Worm (Caenorhabditis elegans) whole organism, L1 larva: ENCODE results near the gene F37A8.1.
A peak's percentile ranks its signal among the peaks of the same experiment; 100 is the strongest.

Experiments
- C04F5.9 ChIP-seq: sonication (generic microtip); optimal IDR thresholded peaks from 2 replicates; lab custom pipeline; 2016; ENCODE audit warnings: missing genetic modification characterization, missing compliant biosample characterization
- F16B12.6 ChIP-seq: fragments of 150-350 bp; optimal IDR thresholded peaks from 2 replicates; lab custom pipeline; 2014; ENCODE audit warnings: missing biosample characterization, missing genetic modification characterization
- aha-1 ChIP-seq: fragments of 150-350 bp; optimal IDR thresholded peaks from 2 replicates; lab custom pipeline; 2014; ENCODE audit warnings: missing biosample characterization, missing genetic modification characterization
- alr-1 ChIP-seq: fragments of 200-800 bp; sonication (Bioruptor generic); optimal IDR thresholded peaks from 2 replicates; lab custom pipeline; 2018; ENCODE audit warnings: borderline replicate concordance, mild to moderate bottlenecking, missing genetic modification characterization, missing compliant biosample characterization
- blmp-1 ChIP-seq: fragments of 150-350 bp; optimal IDR thresholded peaks from 2 replicates; lab custom pipeline; 2014; ENCODE audit warnings: missing biosample characterization, missing genetic modification characterization
- ceh-82 ChIP-seq, 3 experiments: fragments of 150-350 bp in 1 of 3; sonication (generic microtip) in 2 of 3; optimal IDR thresholded peaks; 2 replicates each; lab custom pipeline; 2014 to 2017; ENCODE audit warnings: missing biosample characterization in 3 of 3, missing genetic modification characterization in 3 of 3
- dpl-1 ChIP-seq, 3 experiments: fragments of 150-350 bp in 2 of 3; sonication (generic microtip) in 1 of 3; optimal IDR thresholded peaks; 2 replicates each; lab custom pipeline; 2014 to 2017; ENCODE audit warnings: missing biosample characterization in 3 of 3, missing genetic modification characterization in 3 of 3, missing genetic modification reagents in 3 of 3
- dsc-1 ChIP-seq: sonication (generic microtip); optimal IDR thresholded peaks from 2 replicates; lab custom pipeline; 2016; ENCODE audit warnings: mild to moderate bottlenecking, missing genetic modification characterization, missing compliant biosample characterization
- efl-1 ChIP-seq, 4 experiments: fragments of 150-350 bp; optimal IDR thresholded peaks in 3 of 4; peaks in 1 of 4; 1 replicate in 1 of 4; 2 replicates in 3 of 4; lab custom pipeline; 2014; ENCODE audit warnings: missing biosample characterization in 2 of 4, missing genetic modification characterization in 2 of 4, missing genetic modification reagents in 2 of 4
- elt-2 ChIP-seq: sonication (generic microtip); optimal IDR thresholded peaks from 2 replicates; lab custom pipeline; 2016; ENCODE audit warnings: missing genetic modification characterization, mild to moderate bottlenecking, inconsistent platforms, missing compliant biosample characterization, missing genetic modification reagents
- elt-3 ChIP-seq, 6 experiments: fragments of 150-350 bp in 1 of 6; sonication (generic microtip); optimal IDR thresholded peaks; 2 replicates each; lab custom pipeline; 2017 to 2018; ENCODE audit warnings: missing biosample characterization in 6 of 6, missing genetic modification characterization in 6 of 6, inconsistent platforms in 1 of 6
- ets-5 ChIP-seq: fragments of 200-800 bp; sonication (Bioruptor generic); IDR thresholded peaks from 2 replicates; pipeline ENCODE4 v1.3.6; 2022; ENCODE audit warnings: missing genetic modification characterization, missing compliant biosample characterization
- fkh-8 ChIP-seq: sonication (generic microtip); optimal IDR thresholded peaks from 2 replicates; lab custom pipeline; 2016; ENCODE audit warnings: mild to moderate bottlenecking, missing genetic modification characterization, missing compliant biosample characterization
- jun-1 ChIP-seq: fragments of 150-350 bp; optimal IDR thresholded peaks from 2 replicates; lab custom pipeline; 2014; ENCODE audit warnings: missing biosample characterization, missing genetic modification reagents, missing genetic modification characterization
- lin-14 ChIP-seq: fragments of 200-800 bp; sonication (Bioruptor generic); optimal IDR thresholded peaks from 2 replicates; lab custom pipeline; 2018; ENCODE audit warnings: mild to moderate bottlenecking, missing genetic modification characterization, moderate library complexity, missing compliant biosample characterization
- lin-15B ChIP-seq: fragments of 150-350 bp; sonication (generic microtip); optimal IDR thresholded peaks from 3 replicates; lab custom pipeline; 2014; ENCODE audit warnings: missing biosample characterization, missing genetic modification characterization
- lin-35 ChIP-seq, 2 experiments: fragments of 150-350 bp; optimal IDR thresholded peaks; 2 replicates each; lab custom pipeline; 2014; ENCODE audit warnings: missing biosample characterization in 2 of 2, missing genetic modification characterization in 2 of 2, missing genetic modification reagents in 2 of 2
- lsy-2 ChIP-seq, 2 experiments: fragments of 150-350 bp; optimal IDR thresholded peaks; 2 replicates each; lab custom pipeline; 2014; ENCODE audit warnings: missing biosample characterization in 2 of 2, missing genetic modification characterization in 2 of 2
- nhr-20 ChIP-seq: sonication (generic microtip); optimal IDR thresholded peaks from 2 replicates; lab custom pipeline; 2016; ENCODE audit warnings: mild to moderate bottlenecking, missing genetic modification characterization, missing compliant biosample characterization
- nhr-28 ChIP-seq: fragments of 150-350 bp; optimal IDR thresholded peaks from 2 replicates; lab custom pipeline; 2014; ENCODE audit warnings: missing biosample characterization, missing genetic modification characterization
- nhr-77 ChIP-seq: fragments of 150-350 bp; optimal IDR thresholded peaks from 2 replicates; lab custom pipeline; 2014; ENCODE audit warnings: missing biosample characterization, missing genetic modification characterization
- nhr-85 ChIP-seq: sonication (generic microtip); peaks from one replicate; lab custom pipeline; 2016; ENCODE audit warnings: missing genetic modification characterization, inconsistent platforms, missing compliant biosample characterization
- pag-3 ChIP-seq: sonication (generic microtip); optimal IDR thresholded peaks from 2 replicates; lab custom pipeline; 2017; ENCODE audit warnings: missing genetic modification characterization, mild to moderate bottlenecking, missing compliant biosample characterization, antibody characterized with exemption, borderline replicate concordance; ENCODE audit not compliant: insufficient read depth
- pqm-1 ChIP-seq: sonication (generic microtip); optimal IDR thresholded peaks from 3 replicates; lab custom pipeline; 2017; ENCODE audit warnings: missing biosample characterization, missing genetic modification characterization
- rnt-1 ChIP-seq: sonication (generic microtip); optimal IDR thresholded peaks from 2 replicates; lab custom pipeline; 2016; ENCODE audit warnings: mild to moderate bottlenecking, missing genetic modification characterization, moderate library complexity, missing compliant biosample characterization
- skn-1 ChIP-seq: fragments of 150-350 bp; optimal IDR thresholded peaks from 2 replicates; lab custom pipeline; 2014; ENCODE audit warnings: missing biosample characterization, missing genetic modification characterization
- snpc-4 ChIP-seq: fragments of 150-350 bp; optimal IDR thresholded peaks from 2 replicates; lab custom pipeline; 2014; ENCODE audit warnings: missing biosample characterization, missing genetic modification characterization
- sox-4 ChIP-seq: sonication (generic microtip); optimal IDR thresholded peaks from 2 replicates; lab custom pipeline; 2016; ENCODE audit warnings: missing genetic modification characterization, missing compliant biosample characterization
- unc-98 ChIP-seq: fragments of 200-800 bp; sonication (Bioruptor generic); IDR thresholded peaks from 2 replicates; pipeline ENCODE4 v1.3.6; 2022; ENCODE audit warnings: missing genetic modification characterization, missing compliant biosample characterization
- vab-15 ChIP-seq: sonication (generic microtip); optimal IDR thresholded peaks from 2 replicates; lab custom pipeline; 2017; ENCODE audit warnings: missing genotype, mild to moderate bottlenecking, missing genetic modification characterization, missing compliant biosample characterization
- xbp-1 ChIP-seq: sonication (generic microtip); optimal IDR thresholded peaks from 2 replicates; lab custom pipeline; 2016; ENCODE audit warnings: missing genetic modification characterization, missing compliant biosample characterization
- zag-1 ChIP-seq: fragments of 150-350 bp; optimal IDR thresholded peaks from 2 replicates; lab custom pipeline; 2014; ENCODE audit warnings: missing biosample characterization, missing genetic modification characterization

Gene F37A8.1

DNA sequence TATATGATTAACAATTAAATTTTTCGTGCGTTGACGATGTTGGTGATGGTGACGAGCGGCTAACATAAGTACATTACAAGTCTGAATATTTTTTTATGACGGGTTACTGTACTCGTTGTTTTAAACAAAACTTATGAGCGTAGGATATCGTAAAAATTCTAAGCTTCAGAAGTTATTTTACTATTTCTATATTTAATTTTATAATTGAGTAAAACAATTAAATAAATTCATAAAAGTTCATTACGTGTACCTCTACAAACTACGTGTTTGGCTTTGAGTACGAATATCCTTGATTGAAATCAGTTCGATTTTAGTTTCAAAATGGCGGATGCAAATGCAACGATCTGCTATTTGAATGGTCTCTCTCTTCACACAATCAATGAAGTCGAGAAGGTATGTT lies at the start of gene F37A8.1:
Gene F37A8.1 (plus strand): TSS at position 301 of the 400 bp plus-strand sequence.
- TF ChIP-seq elt-3 (tag; optimal IDR thresholded peaks at IDR 0.05; lab: Kevin White, UChicago) = no peak
- TF ChIP-seq snpc-4 (tag; lab: Kevin White, UChicago) = no peak
- TF ChIP-seq nhr-85 (tag; lab: Kevin White, UChicago) = no peak
- no peak for TF ChIP-seq alr-1 (tag; lab: Kevin White, UChicago)
- no peak for TF ChIP-seq jun-1 (tag; lab: Kevin White, UChicago)
- no peak for TF ChIP-seq nhr-28 (tag; lab: Kevin White, UChicago)
- TF ChIP-seq fkh-8 (tag; lab: Kevin White, UChicago) = no peak

DNA sequence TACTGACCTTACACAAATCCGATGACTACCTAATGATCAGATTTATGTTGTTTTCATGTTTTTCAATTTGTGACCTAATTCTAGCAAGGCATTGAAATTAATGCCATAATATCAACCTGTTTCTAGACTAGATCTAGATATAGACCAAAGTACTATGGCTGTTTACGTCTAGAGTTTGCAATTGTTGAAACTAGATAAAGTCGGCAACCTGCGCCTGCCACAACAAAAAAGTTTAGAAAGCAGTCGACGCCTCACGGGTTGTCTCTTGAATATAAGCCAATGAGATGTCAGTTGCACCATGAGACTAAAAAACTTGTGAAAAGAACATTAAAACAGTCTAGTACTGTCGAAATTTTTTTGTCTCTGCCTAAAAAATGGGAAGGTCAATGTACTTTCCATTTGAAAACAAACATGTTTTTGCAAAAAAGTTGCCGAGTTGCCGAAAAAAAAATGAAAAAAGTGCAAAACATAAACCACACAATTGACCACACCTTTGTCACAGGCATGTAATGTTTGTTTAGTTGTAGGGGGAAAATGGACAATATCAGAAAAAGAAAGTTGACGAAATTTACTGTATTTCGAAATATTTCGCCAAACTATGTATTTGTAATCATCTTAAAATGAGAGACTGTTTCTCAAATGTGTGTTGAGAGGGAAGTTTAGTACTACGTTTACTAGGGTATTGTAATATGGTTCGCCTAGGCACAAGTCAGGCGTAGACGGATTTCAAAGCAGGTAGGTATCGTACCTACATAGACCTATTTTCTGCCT lies 49.1 kb upstream of the F37A8.1 start:
- no peak for TF ChIP-seq efl-1 (optimal IDR thresholded peaks at IDR 0.05; lab: Kevin White, UChicago)
- peak in 1 of 2 experiments; percentile 87 for TF ChIP-seq efl-1 (GFP tag; optimal IDR thresholded peaks at IDR 0.05 in 1 of 2; lab: Kevin White, UChicago)
- TF ChIP-seq pqm-1 (tag; lab: Kevin White, UChicago) = no peak
- TF ChIP-seq skn-1 (tag; lab: Kevin White, UChicago) = peak; percentile 79
- TF ChIP-seq nhr-85 (tag; lab: Kevin White, UChicago) = peak; percentile 54
- TF ChIP-seq, all 84 proteins: peak for 3

DNA sequence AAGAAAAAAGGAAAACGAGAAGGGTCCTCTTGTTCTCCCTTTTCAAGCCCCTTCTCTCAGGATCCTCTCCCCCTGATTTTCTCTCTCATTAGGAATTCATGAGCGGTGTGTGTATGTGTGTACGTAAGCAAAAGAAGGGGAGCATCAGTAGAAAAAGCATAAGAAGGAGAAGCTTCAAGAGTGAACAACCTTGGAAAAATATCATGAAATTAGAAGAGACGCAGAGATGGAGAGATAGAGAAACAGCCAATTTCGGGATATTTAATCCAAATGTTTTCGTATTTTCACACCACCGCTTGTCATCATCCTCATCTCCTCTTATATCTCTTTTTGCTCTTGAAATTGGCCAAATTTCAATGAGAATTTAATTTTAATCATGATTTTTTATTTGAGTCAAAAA lies 45.1 kb upstream of the F37A8.1 start:
- TF ChIP-seq lin-14 (GFP tag; lab: Kevin White, UChicago) (peak; percentile 62), zag-1 (tag; lab: Kevin White, UChicago) (peak; percentile 7), nhr-77 (tag; lab: Kevin White, UChicago) (no peak), ets-5 (GFP tag; lab: Robert Waterston, UW) (no peak), C04F5.9 (tag; lab: Kevin White, UChicago) (no peak), dsc-1 (tag; lab: Kevin White, UChicago) (peak; percentile 68)

DNA sequence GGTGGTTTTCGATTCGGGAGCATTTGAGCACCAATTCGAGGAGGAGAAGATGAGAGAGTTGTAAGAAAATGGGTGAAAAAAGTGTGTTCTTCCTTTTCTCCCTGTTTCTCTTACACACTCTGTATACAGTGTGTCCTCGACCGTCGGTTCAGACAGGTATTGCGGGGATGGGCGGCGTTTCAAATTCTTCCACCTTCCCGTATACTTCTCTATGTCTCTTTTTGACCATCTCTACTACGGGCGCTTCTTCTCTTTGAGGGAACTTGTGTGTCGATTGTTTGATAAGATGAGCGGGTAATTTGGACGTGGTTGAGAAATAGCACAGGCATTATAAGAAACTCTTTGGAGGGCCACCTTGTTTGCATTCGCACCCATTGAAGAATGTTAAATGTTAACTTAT lies 40.6 kb upstream of the F37A8.1 start:
- no peak for TF ChIP-seq sox-4 (tag; lab: Kevin White, UChicago)
- no peak for TF ChIP-seq rnt-1 (tag; lab: Kevin White, UChicago)
- TF ChIP-seq xbp-1 (tag; lab: Kevin White, UChicago) = no peak
- TF ChIP-seq ets-5 (GFP tag; lab: Robert Waterston, UW) = no peak
- TF ChIP-seq jun-1 (tag; lab: Kevin White, UChicago) = peak; percentile 15
- no peak for TF ChIP-seq efl-1 (optimal IDR thresholded peaks at IDR 0.05; lab: Kevin White, UChicago)
- peak; percentile 48 to 94 for TF ChIP-seq efl-1 (GFP tag; optimal IDR thresholded peaks at IDR 0.05 in 1 of 2; lab: Kevin White, UChicago)
- peak; percentile 29 for TF ChIP-seq elt-2
- peak in 1 of 2 experiments; percentile 35 for TF ChIP-seq lsy-2 (tag; optimal IDR thresholded peaks at IDR 0.05; lab: Kevin White, UChicago)
- no peak for TF ChIP-seq unc-98
- no peak for TF ChIP-seq vab-15
- peak; percentile 58 for TF ChIP-seq lin-14 (GFP tag; lab: Kevin White, UChicago)
- peak; percentile 44 to 50 for TF ChIP-seq lin-35 (GFP tag; optimal IDR thresholded peaks at IDR 0.05; lab: Kevin White, UChicago)
- peak; percentile 57 for TF ChIP-seq lin-15B
- peak; percentile 10 for TF ChIP-seq nhr-77 (tag; lab: Kevin White, UChicago)
- peak; percentile 24 for TF ChIP-seq nhr-20 (tag; lab: Kevin White, UChicago)
- TF ChIP-seq ceh-82 (tag; optimal IDR thresholded peaks at IDR 0.05; lab: Kevin White, UChicago) = peak in 1 of 3 experiments; percentile 12
- TF ChIP-seq pqm-1 (tag; lab: Kevin White, UChicago) = peak; percentile 59
- peak; percentile 37 for TF ChIP-seq blmp-1 (tag; lab: Kevin White, UChicago)
- peak in 1 of 3 experiments; percentile 49 for TF ChIP-seq dpl-1 (GFP tag; optimal IDR thresholded peaks at IDR 0.05; lab: Kevin White, UChicago)
- TF ChIP-seq F16B12.6 (tag; lab: Kevin White, UChicago) = no peak
- TF ChIP-seq aha-1 (tag; lab: Kevin White, UChicago) = no peak
- TF ChIP-seq, all 84 proteins: peak for 13

DNA sequence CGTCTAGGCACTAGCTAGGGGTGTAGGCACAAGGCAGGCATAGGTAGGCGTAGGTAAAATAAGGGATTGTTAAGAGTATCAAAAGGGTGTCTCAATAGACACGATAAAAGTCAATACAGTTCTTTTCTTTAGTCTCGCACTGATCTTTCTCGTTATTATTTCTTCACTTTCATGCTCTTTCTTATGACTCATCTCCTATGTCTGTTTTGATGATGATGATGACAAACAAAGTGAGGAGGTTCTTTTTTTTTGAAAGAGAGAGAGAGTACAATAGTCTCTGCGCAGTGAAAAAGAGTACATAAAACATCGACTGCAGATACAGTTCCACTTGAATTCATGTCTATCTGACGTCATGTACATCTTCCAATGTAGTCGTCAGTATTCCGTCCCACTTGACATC lies 38.3 kb upstream of the F37A8.1 start:
- TF ChIP-seq pag-3 (tag; lab: Kevin White, UChicago) (no peak), efl-1 (optimal IDR thresholded peaks at IDR 0.05; lab: Kevin White, UChicago) (no peak), efl-1 (GFP tag; optimal IDR thresholded peaks at IDR 0.05 in 1 of 2; lab: Kevin White, UChicago) (peak in 1 of 2 experiments; percentile 78)
- TF ChIP-seq, all 84 proteins: peak for 1
